Worm (Caenorhabditis elegans) whole organism, L4 larva: ENCODE results near the gene taf-10.
A peak's percentile ranks its signal among the peaks of the same experiment; 100 is the strongest.

Source experiments
- F10B5.3 ChIP-seq: sonication (generic microtip); optimal IDR thresholded peaks from 2 replicates; lab custom pipeline; 2016; ENCODE audit warnings: mild to moderate bottlenecking, missing genetic modification characterization, missing compliant biosample characterization
- F26F4.8 ChIP-seq: fragments of 200-800 bp; sonication (Bioruptor generic); conservative IDR thresholded peaks from 2 replicates; pipeline ENCODE4 v1.3.6; 2022; ENCODE audit warnings: missing genetic modification characterization, missing compliant biosample characterization
- T20F7.1 ChIP-seq: fragments of 200-800 bp; sonication (Bioruptor generic); optimal IDR thresholded peaks from 2 replicates; lab custom pipeline; 2018; ENCODE audit warnings: mild to moderate bottlenecking, missing genetic modification characterization, missing compliant biosample characterization
- Y105C5A.15 ChIP-seq: fragments of 200-800 bp; sonication (Bioruptor generic); IDR thresholded peaks from 2 replicates; pipeline ENCODE4 v1.3.6; 2022; ENCODE audit warnings: missing genetic modification characterization, missing compliant biosample characterization
- Y75B8A.6 ChIP-seq: fragments of 200-800 bp; sonication (Bioruptor generic); IDR thresholded peaks from 2 replicates; pipeline ENCODE4 v1.3.6; 2022; ENCODE audit warnings: missing genetic modification reagents, missing genetic modification characterization, missing compliant biosample characterization
- aha-1 ChIP-seq: fragments of 150-350 bp; peaks from one replicate; lab custom pipeline; 2014; ENCODE audit warnings: missing biosample characterization, missing genetic modification characterization
- ama-1 ChIP-seq: fragments of 150-350 bp; optimal IDR thresholded peaks from 2 replicates; lab custom pipeline; 2014; ENCODE audit warnings: inconsistent platforms, mixed read lengths
- attf-4 ChIP-seq: sonication (generic microtip); optimal IDR thresholded peaks from 3 replicates; lab custom pipeline; 2017; ENCODE audit warnings: missing biosample characterization, missing genetic modification characterization
- ceh-20 ChIP-seq: fragments of 200-800 bp; sonication (Bioruptor generic); IDR thresholded peaks from 2 replicates; pipeline ENCODE4 v1.3.6; 2022; ENCODE audit warnings: missing genetic modification reagents, missing genetic modification characterization, missing compliant biosample characterization
- ceh-28 ChIP-seq: fragments of 150-350 bp; optimal IDR thresholded peaks from 2 replicates; lab custom pipeline; 2014; ENCODE audit warnings: missing biosample characterization, missing genetic modification reagents, missing genetic modification characterization
- ceh-44 ChIP-seq: fragments of 200-800 bp; sonication (Bioruptor generic); IDR thresholded peaks from 2 replicates; pipeline ENCODE4 v1.3.6; 2022; ENCODE audit warnings: missing genetic modification reagents, missing genetic modification characterization, missing compliant biosample characterization
- ces-1 ChIP-seq: fragments of 150-350 bp; sonication (generic microtip); optimal IDR thresholded peaks from 4 replicates; lab custom pipeline; 2014; ENCODE audit warnings: missing biosample characterization, missing genetic modification reagents, missing genetic modification characterization
- daf-12 ChIP-seq: fragments of 150-350 bp; optimal IDR thresholded peaks from 2 replicates; lab custom pipeline; 2014; ENCODE audit warnings: missing biosample characterization, missing genetic modification reagents, missing genetic modification characterization
- daf-16 ChIP-seq, 3 experiments: sonication (generic microtip); optimal IDR thresholded peaks; 2 replicates each; lab custom pipeline; 2016 to 2017; ENCODE audit warnings: missing genetic modification characterization in 3 of 3, missing genetic modification reagents in 3 of 3, mild to moderate bottlenecking in 2 of 3, missing compliant biosample characterization in 2 of 3, missing biosample characterization in 1 of 3, moderate library complexity in 1 of 3
- daf-19 ChIP-seq: fragments of 200-800 bp; sonication (Bioruptor generic); conservative IDR thresholded peaks from 2 replicates; pipeline ENCODE4 v1.3.6; 2022; ENCODE audit warnings: missing genetic modification characterization, missing compliant biosample characterization
- dmd-6 ChIP-seq: fragments of 200-800 bp; sonication (Bioruptor generic); IDR thresholded peaks from 2 replicates; pipeline ENCODE4 v1.3.6; 2022; ENCODE audit warnings: missing genetic modification reagents, missing genetic modification characterization, missing compliant biosample characterization
- dmd-8 ChIP-seq: fragments of 200-800 bp; sonication (Bioruptor generic); IDR thresholded peaks from 2 replicates; pipeline ENCODE4 v1.3.6; 2022; ENCODE audit warnings: missing genetic modification characterization, missing compliant biosample characterization
- dmd-9 ChIP-seq: fragments of 200-800 bp; sonication (Bioruptor generic); IDR thresholded peaks from 2 replicates; pipeline ENCODE4 v1.3.6; 2022; ENCODE audit warnings: missing genetic modification reagents, missing genetic modification characterization, missing compliant biosample characterization
- dve-1 ChIP-seq: sonication (generic microtip); optimal IDR thresholded peaks from 2 replicates; lab custom pipeline; 2017; ENCODE audit warnings: antibody characterized with exemption, mild to moderate bottlenecking, missing genetic modification characterization, missing compliant biosample characterization; ENCODE audit not compliant: insufficient read depth
- fkh-10 ChIP-seq: fragments of 150-350 bp; optimal IDR thresholded peaks from 2 replicates; lab custom pipeline; 2014; ENCODE audit warnings: missing biosample characterization, missing genetic modification reagents, missing genetic modification characterization
- fos-1 ChIP-seq: fragments of 150-350 bp; optimal IDR thresholded peaks from 2 replicates; lab custom pipeline; 2014; ENCODE audit warnings: missing biosample characterization, missing genetic modification characterization
- gei-8 ChIP-seq: fragments of 200-800 bp; sonication (Bioruptor generic); optimal IDR thresholded peaks from 2 replicates; lab custom pipeline; 2018; ENCODE audit warnings: mild to moderate bottlenecking, missing genetic modification characterization, missing compliant biosample characterization
- hif-1 ChIP-seq, 2 experiments: sonication (generic microtip); optimal IDR thresholded peaks; 2 replicates each; lab custom pipeline; 2016 to 2017; ENCODE audit warnings: missing compliant biosample characterization in 2 of 2, missing genetic modification characterization in 2 of 2, missing genetic modification reagents in 2 of 2, missing genotype in 2 of 2, mild to moderate bottlenecking in 1 of 2
- lim-7 ChIP-seq: fragments of 200-800 bp; sonication (Bioruptor generic); IDR thresholded peaks from 2 replicates; pipeline ENCODE4 v1.3.6; 2022; ENCODE audit warnings: missing genetic modification characterization, missing compliant biosample characterization
- lin-15B ChIP-seq: fragments of 150-350 bp; sonication (generic microtip); optimal IDR thresholded peaks from 3 replicates; lab custom pipeline; 2014; ENCODE audit warnings: missing biosample characterization, missing genetic modification characterization
- lin-29 ChIP-seq: fragments of 200-800 bp; sonication (Bioruptor generic); IDR thresholded peaks from 2 replicates; pipeline ENCODE4 v1.3.6; 2022; ENCODE audit warnings: missing genetic modification reagents, missing genetic modification characterization, missing compliant biosample characterization
- mdl-1 ChIP-seq, 2 experiments: fragments of 150-350 bp in 1 of 2; sonication (generic microtip) in 1 of 2; optimal IDR thresholded peaks; 2 replicates each; lab custom pipeline; 2014 to 2017; ENCODE audit warnings: missing biosample characterization in 2 of 2, missing genetic modification characterization in 2 of 2
- mxl-3 ChIP-seq: fragments of 200-800 bp; sonication (Bioruptor generic); optimal IDR thresholded peaks from 2 replicates; lab custom pipeline; 2018; ENCODE audit warnings: mild to moderate bottlenecking, missing genetic modification characterization, missing compliant biosample characterization
- nhr-111 ChIP-seq: fragments of 200-800 bp; sonication (Bioruptor generic); optimal IDR thresholded peaks from 2 replicates; lab custom pipeline; 2018; ENCODE audit warnings: mild to moderate bottlenecking, missing genetic modification characterization, missing compliant biosample characterization
- nhr-28 ChIP-seq: fragments of 150-350 bp; optimal IDR thresholded peaks from 2 replicates; lab custom pipeline; 2014; ENCODE audit warnings: missing biosample characterization, missing genetic modification characterization
- nhr-6 ChIP-seq: fragments of 150-350 bp; optimal IDR thresholded peaks from 2 replicates; lab custom pipeline; 2014; ENCODE audit warnings: missing biosample characterization, missing genetic modification characterization
- pqm-1 ChIP-seq: sonication (generic microtip); optimal IDR thresholded peaks from 2 replicates; lab custom pipeline; 2017; ENCODE audit warnings: missing biosample characterization, missing genetic modification characterization
- rbr-2 ChIP-seq: sonication (generic microtip); optimal IDR thresholded peaks from 2 replicates; lab custom pipeline; 2016; ENCODE audit warnings: missing genotype, missing genetic modification characterization, missing compliant biosample characterization
- saeg-2 ChIP-seq: fragments of 200-800 bp; sonication (Bioruptor generic); IDR thresholded peaks from 2 replicates; pipeline ENCODE4 v1.3.6; 2022; ENCODE audit warnings: missing genetic modification reagents, missing genetic modification characterization, missing compliant biosample characterization
- set-16 ChIP-seq: fragments of 200-800 bp; sonication (Bioruptor generic); IDR thresholded peaks from 2 replicates; pipeline ENCODE4 v1.3.6; 2022; ENCODE audit warnings: missing genetic modification reagents, missing genetic modification characterization, missing compliant biosample characterization
- skn-1 ChIP-seq: fragments of 150-350 bp; optimal IDR thresholded peaks from 2 replicates; lab custom pipeline; 2014; ENCODE audit warnings: missing biosample characterization, missing genetic modification characterization
- snpc-4 ChIP-seq: fragments of 150-350 bp; optimal IDR thresholded peaks from 2 replicates; lab custom pipeline; 2014; ENCODE audit warnings: missing biosample characterization, missing genetic modification characterization
- tag-97 ChIP-seq: fragments of 200-800 bp; sonication (Bioruptor generic); IDR thresholded peaks from 2 replicates; pipeline ENCODE4 v1.3.6; 2022; ENCODE audit warnings: missing genetic modification characterization, missing compliant biosample characterization
- tra-1 ChIP-seq: fragments of 200-800 bp; sonication (Bioruptor generic); IDR thresholded peaks from 2 replicates; pipeline ENCODE4 v1.3.6; 2022; ENCODE audit warnings: missing genetic modification reagents, missing genetic modification characterization, missing compliant biosample characterization
- zfp-2 ChIP-seq: sonication (generic microtip); optimal IDR thresholded peaks from 2 replicates; lab custom pipeline; 2016; ENCODE audit warnings: mild to moderate bottlenecking, missing genetic modification characterization, missing compliant biosample characterization

Gene taf-10

ce11 chrV:4700189-4700588 lies 13.3 kb downstream of the taf-10 start, which contains the start of gene ZC266.1:
ZC266.1 (minus strand) TSS chrV:4700289.
- no peak for TF ChIP-seq ama-1 (lab: Kevin White, UChicago)
- no peak for TF ChIP-seq hif-1 (tag; optimal IDR thresholded peaks at IDR 0.05; lab: Kevin White, UChicago)
- no peak for TF ChIP-seq fkh-10 (GFP tag; lab: Kevin White, UChicago)
- TF ChIP-seq T20F7.1 (GFP tag; lab: Kevin White, UChicago): no peak
- no peak for TF ChIP-seq daf-12 (tag; lab: Kevin White, UChicago)
- TF ChIP-seq daf-19 (GFP tag; lab: Robert Waterston, UW): no peak
- no peak for TF ChIP-seq F10B5.3 (tag; lab: Kevin White, UChicago)
- TF ChIP-seq lin-29 (GFP tag; lab: Robert Waterston, UW): no peak
- TF ChIP-seq lin-15B (tag; lab: Kevin White, UChicago): no peak
- TF ChIP-seq fos-1 (tag; lab: Kevin White, UChicago): no peak
- TF ChIP-seq ces-1: no peak
- no peak for TF ChIP-seq nhr-111
- TF ChIP-seq ceh-44 (GFP tag; lab: Robert Waterston, UW): no peak
- TF ChIP-seq ceh-28 (tag; lab: Kevin White, UChicago): no peak

ce11 chrV:4707646-4708045 lies 20.7 kb downstream of the taf-10 start:
- TF ChIP-seq set-16 (GFP tag; lab: Robert Waterston, UW) (no peak), attf-4 (tag; lab: Kevin White, UChicago) (no peak), dmd-8 (GFP tag; lab: Robert Waterston, UW) (no peak), ceh-20 (no peak), lim-7 (GFP tag; lab: Robert Waterston, UW) (no peak), rbr-2 (no peak), Y75B8A.6 (GFP tag; lab: Robert Waterston, UW) (no peak), Y105C5A.15 (GFP tag; lab: Robert Waterston, UW) (no peak), daf-19 (GFP tag; lab: Robert Waterston, UW) (no peak), tag-97 (GFP tag; lab: Robert Waterston, UW) (no peak), aha-1 (tag; lab: Kevin White, UChicago) (no peak)
- TF ChIP-seq, all 104 proteins: peak for 0

- no peak for TF ChIP-seq daf-19 (GFP tag; lab: Robert Waterston, UW)
- TF ChIP-seq F26F4.8 (GFP tag; lab: Robert Waterston, UW): no peak
- TF ChIP-seq rbr-2: no peak
- no peak for TF ChIP-seq gei-8 (GFP tag; lab: Kevin White, UChicago)
- TF ChIP-seq snpc-4 (tag; lab: Kevin White, UChicago): no peak
- TF ChIP-seq zfp-2 (tag; lab: Kevin White, UChicago): no peak
- TF ChIP-seq dmd-9 (GFP tag; lab: Robert Waterston, UW): no peak
- no peak for TF ChIP-seq skn-1
- TF ChIP-seq nhr-6 (tag; lab: Kevin White, UChicago): no peak
- TF ChIP-seq saeg-2: no peak
These were observed 23.6 kb downstream of the taf-10 start, which contains the start of gene oac-24 for ce11 chrV:4710464-4710863. oac-24 (plus strand) TSS chrV:4710764.

- no peak for TF ChIP-seq lin-29 (GFP tag; lab: Robert Waterston, UW)
- TF ChIP-seq dve-1 (tag; lab: Kevin White, UChicago): peak; percentile 75
- no peak for TF ChIP-seq tra-1 (GFP tag; lab: Robert Waterston, UW)
- TF ChIP-seq nhr-28: peak; percentile 92
- TF ChIP-seq dmd-6: peak; percentile 50
- TF ChIP-seq daf-16 (GFP tag; optimal IDR thresholded peaks at IDR 0.05; lab: Kevin White, UChicago): no peak
- peak; percentile 35 for TF ChIP-seq daf-16 (tag; optimal IDR thresholded peaks at IDR 0.05; lab: Kevin White, UChicago)
- peak in 1 of 2 experiments; percentile 29 for TF ChIP-seq mdl-1 (tag; optimal IDR thresholded peaks at IDR 0.05; lab: Kevin White, UChicago)
- TF ChIP-seq mxl-3 (GFP tag; lab: Kevin White, UChicago): peak; percentile 30
- peak; percentile 56 for TF ChIP-seq pqm-1 (tag; lab: Kevin White, UChicago)
- peak; percentile 61 for TF ChIP-seq aha-1 (tag; lab: Kevin White, UChicago)
These were observed 33.1 kb downstream of the taf-10 start, which contains the start of gene prx-6 for ce11 chrV:4719965-4720364. prx-6 (minus strand) TSS chrV:4720093.
